Worm (Caenorhabditis elegans): ENCODE measurements around the gene sra-30.

- no peak for TF ChIP-seq ceh-32 (tag; optimal IDR thresholded peaks at IDR 0.05; ENCODE audit: poor library complexity)
- TF ChIP-seq T20F7.1 (GFP tag; optimal IDR thresholded peaks at IDR 0.05): no peak
- TF ChIP-seq nhr-237 (tag; optimal IDR thresholded peaks at IDR 0.05): no peak
- TF ChIP-seq ztf-11 (tag; optimal IDR thresholded peaks at IDR 0.05): no peak
- no peak for TF ChIP-seq lin-13 (GFP tag; optimal IDR thresholded peaks at IDR 0.05)
- TF ChIP-seq duxl-1 (tag; optimal IDR thresholded peaks at IDR 0.05; ENCODE audit: poor library complexity): no peak
- no peak for TF ChIP-seq aly-2 (tag; optimal IDR thresholded peaks at IDR 0.05)
- TF ChIP-seq nhr-77 (tag; optimal IDR thresholded peaks at IDR 0.05): no peak
- no peak for TF ChIP-seq attf-4 (tag; optimal IDR thresholded peaks at IDR 0.05)
- no peak for TF ChIP-seq lin-39 (tag; optimal IDR thresholded peaks at IDR 0.05)
- TF ChIP-seq fos-1 (tag; optimal IDR thresholded peaks at IDR 0.05): no peak
Measured at ce11 chrIV:15252157-15252556, 49.3 kb upstream of the sra-30 start, which contains the start of gene srj-42.
